Fruit fly (Drosophila melanogaster) whole organism, pupa: ENCODE data around the gene CG1316.

Source experiments
- CG10348 ChIP-seq: fragments of 200-800 bp; sonication (Bioruptor generic); IDR thresholded peaks from 2 replicates; pipeline ENCODE4 v1.3.6; 2022; ENCODE audit warnings: missing biosample characterization, missing genetic modification characterization
- Pif1A ChIP-seq: fragments of 200-800 bp; sonication (Bioruptor generic); optimal IDR thresholded peaks from 3 replicates; lab custom pipeline; 2016; ENCODE audit warnings: missing biosample characterization, missing genetic modification characterization
- Snoo ChIP-seq: fragments of 200-800 bp; sonication (Bioruptor generic); optimal IDR thresholded peaks from 3 replicates; lab custom pipeline; 2017; ENCODE audit warnings: missing biosample characterization, mild to moderate bottlenecking, missing genetic modification characterization, inconsistent platforms

- no peak for TF ChIP-seq CG10348 (GFP tag; lab: Robert Waterston, UW)
- TF ChIP-seq Snoo (tag; lab: Kevin White, UChicago): no peak
- no peak for TF ChIP-seq Pif1A (GFP tag; lab: Kevin White, UChicago)
Observed at dm6 chr3L:4242428-4242827, 41.2 kb upstream of the CG1316 start, which contains the start of gene pav.
